Worm (Caenorhabditis elegans): ENCODE results near the gene Y55F3AM.11.

ce11 chrIV:1086913-1087312, 42.7 kb upstream of the Y55F3AM.11 start, which contains the start of gene csn-4:
- TF ChIP-seq dao-5 (tag; optimal IDR thresholded peaks at IDR 0.05), result no peak
- no peak for TF ChIP-seq him-1 (tag; optimal IDR thresholded peaks at IDR 0.05)
- no peak for TF ChIP-seq W03F9.2 (tag; optimal IDR thresholded peaks at IDR 0.05)

All from whole organism, L4/young adult.